Fruit fly (Drosophila melanogaster) whole organism, embryonic: Measurements from ENCODE around the gene Edg78E.

Experiments
- Abd-B ChIP-seq: fragments of 200-800 bp; sonication (Bioruptor generic); optimal IDR thresholded peaks from 2 replicates; lab custom pipeline; 2018; ENCODE audit warnings: missing biosample characterization, mild to moderate bottlenecking, missing genetic modification characterization, moderate library complexity
- CG10147 ChIP-seq: fragments of 200-800 bp; sonication (Bioruptor generic); optimal IDR thresholded peaks from 2 replicates; lab custom pipeline; 2019; ENCODE audit warnings: missing biosample characterization, mild to moderate bottlenecking, missing genetic modification characterization, moderate library complexity
- CG10267 ChIP-seq: fragments of 200-800 bp; sonication (Bioruptor generic); optimal IDR thresholded peaks from 2 replicates; lab custom pipeline; 2018; ENCODE audit warnings: missing biosample characterization, mild to moderate bottlenecking, missing genetic modification characterization, moderate library complexity
- CG11696 ChIP-seq: fragments of 200-800 bp; sonication (Bioruptor generic); IDR thresholded peaks from 2 replicates; pipeline ENCODE4 v1.3.6; 2022; ENCODE audit warnings: missing biosample characterization, missing genetic modification characterization
- CG13296 ChIP-seq: fragments of 200-800 bp; sonication (Bioruptor generic); optimal IDR thresholded peaks from 3 replicates; lab custom pipeline; 2018; ENCODE audit warnings: missing biosample characterization, mild to moderate bottlenecking, missing genetic modification characterization
- CG14710 ChIP-seq: fragments of 200-800 bp; sonication (Bioruptor generic); optimal IDR thresholded peaks from 3 replicates; lab custom pipeline; 2019; ENCODE audit warnings: missing biosample characterization, mild to moderate bottlenecking, missing genetic modification characterization, moderate library complexity
- CG14965 ChIP-seq: fragments of 200-800 bp; sonication (Bioruptor generic); optimal IDR thresholded peaks from 2 replicates; lab custom pipeline; 2016; ENCODE audit warnings: missing biosample characterization, missing genetic modification characterization, borderline replicate concordance
- CG15601 ChIP-seq: fragments of 200-800 bp; sonication (Bioruptor generic); optimal IDR thresholded peaks from 3 replicates; lab custom pipeline; 2019; ENCODE audit warnings: missing biosample characterization, mild to moderate bottlenecking, missing genetic modification characterization, moderate library complexity
- CG16779 ChIP-seq: fragments of 200-800 bp; sonication (Bioruptor generic); IDR thresholded peaks from 2 replicates; pipeline ENCODE4 v1.3.6; 2022; ENCODE audit warnings: missing biosample characterization, missing genetic modification characterization
- CG18262 ChIP-seq: fragments of 200-800 bp; optimal IDR thresholded peaks from 3 replicates; lab custom pipeline; 2019; ENCODE audit warnings: missing biosample characterization, mild to moderate bottlenecking, missing genetic modification characterization, moderate library complexity
- CG18599 ChIP-seq: fragments of 200-800 bp; sonication (Bioruptor generic); optimal IDR thresholded peaks from 3 replicates; lab custom pipeline; 2017; ENCODE audit warnings: missing biosample characterization, missing genetic modification characterization, mild to moderate bottlenecking, moderate library complexity, missing genetic modification reagents
- CG30403 ChIP-seq: fragments of 200-800 bp; sonication (Bioruptor generic); optimal IDR thresholded peaks from 3 replicates; lab custom pipeline; 2016; ENCODE audit warnings: missing biosample characterization, missing genetic modification characterization
- CG31441 ChIP-seq: fragments of 200-800 bp; sonication (Bioruptor generic); IDR thresholded peaks from 2 replicates; pipeline ENCODE4 v1.3.6; 2022; ENCODE audit warnings: missing biosample characterization, missing genetic modification characterization
- CG4730 ChIP-seq: fragments of 200-800 bp; sonication (Bioruptor generic); IDR thresholded peaks from 2 replicates; pipeline ENCODE4 v1.3.6; 2022; ENCODE audit warnings: missing biosample characterization, missing genetic modification characterization
- CG5180 ChIP-seq: fragments of 200-800 bp; sonication (Bioruptor generic); optimal IDR thresholded peaks from 3 replicates; lab custom pipeline; 2017; ENCODE audit warnings: missing biosample characterization, missing genetic modification characterization, mild to moderate bottlenecking, moderate library complexity, missing genetic modification reagents
- CG6813 ChIP-seq: fragments of 200-800 bp; sonication (Bioruptor generic); optimal IDR thresholded peaks from 2 replicates; lab custom pipeline; 2017; ENCODE audit warnings: missing biosample characterization, missing genetic modification characterization, mild to moderate bottlenecking, moderate library complexity, missing genetic modification reagents
- CG7928 ChIP-seq: fragments of 200-800 bp; sonication (Bioruptor generic); optimal IDR thresholded peaks from 2 replicates; lab custom pipeline; 2017; ENCODE audit warnings: missing biosample characterization, mild to moderate bottlenecking, missing genetic modification characterization
- CG8388 ChIP-seq: fragments of 200-800 bp; sonication (Bioruptor generic); optimal IDR thresholded peaks from 2 replicates; lab custom pipeline; 2019; ENCODE audit warnings: missing biosample characterization, mild to moderate bottlenecking, missing genetic modification characterization, moderate library complexity
- CG9609 ChIP-seq: fragments of 200-800 bp; sonication (Bioruptor generic); optimal IDR thresholded peaks from 3 replicates; lab custom pipeline; 2016; ENCODE audit warnings: missing biosample characterization, missing genetic modification characterization
- Deaf1 ChIP-seq: fragments of 200-800 bp; optimal IDR thresholded peaks from 3 replicates; lab custom pipeline; 2019; ENCODE audit warnings: missing biosample characterization, mild to moderate bottlenecking, missing genetic modification characterization, moderate library complexity
- Dek ChIP-seq: fragments of 200-800 bp; sonication (Bioruptor generic); optimal IDR thresholded peaks from 3 replicates; lab custom pipeline; 2019; ENCODE audit warnings: missing biosample characterization, mild to moderate bottlenecking, missing genetic modification characterization, moderate library complexity
- Elba2 ChIP-seq: fragments of 200-800 bp; sonication (Bioruptor generic); optimal IDR thresholded peaks from 3 replicates; lab custom pipeline; 2016; ENCODE audit warnings: missing biosample characterization, missing genetic modification characterization
- Gug ChIP-seq: fragments of 200-800 bp; sonication (Bioruptor generic); IDR thresholded peaks from 4 replicates; pipeline ENCODE4 v1.3.6; 2022; ENCODE audit warnings: missing biosample characterization, missing genetic modification characterization
- H15 ChIP-seq: fragments of 200-800 bp; sonication (Bioruptor generic); IDR thresholded peaks from 3 replicates; pipeline ENCODE4 v1.3.6; 2022; ENCODE audit warnings: missing biosample characterization, missing genetic modification characterization
- Hsf ChIP-seq: fragments of 200-800 bp; sonication (Bioruptor generic); optimal IDR thresholded peaks from 3 replicates; lab custom pipeline; 2016; ENCODE audit warnings: missing biosample characterization, missing genetic modification characterization
- Rfx ChIP-seq: fragments of 200-800 bp; sonication (Bioruptor generic); IDR thresholded peaks from 2 replicates; pipeline ENCODE4 v1.3.6; 2022; ENCODE audit warnings: missing biosample characterization, missing genetic modification characterization
- ara ChIP-seq: fragments of 200-800 bp; sonication (Bioruptor generic); IDR thresholded peaks from 2 replicates; pipeline ENCODE4 v1.3.6; 2022; ENCODE audit warnings: missing biosample characterization, missing genetic modification characterization
- br ChIP-seq: fragments of >200 bp; optimal IDR thresholded peaks from 2 replicates; lab custom pipeline; 2017
- danr ChIP-seq: fragments of 200-800 bp; sonication (Bioruptor generic); IDR thresholded peaks from 2 replicates; pipeline ENCODE4 v1.3.6; 2022; ENCODE audit warnings: missing biosample characterization, missing genetic modification characterization
- ems ChIP-seq: fragments of 200-800 bp; sonication (Bioruptor generic); optimal IDR thresholded peaks from 3 replicates; lab custom pipeline; 2016; ENCODE audit warnings: missing biosample characterization, missing genetic modification characterization
- esg ChIP-seq: fragments of 200-800 bp; sonication (Bioruptor generic); conservative IDR thresholded peaks from 2 replicates; pipeline ENCODE4 v1.3.6; 2022; ENCODE audit warnings: missing biosample characterization, missing genetic modification characterization
- gce ChIP-seq: fragments of 200-800 bp; sonication (Bioruptor generic); IDR thresholded peaks from 3 replicates; pipeline ENCODE4 v1.3.6; 2022; ENCODE audit warnings: missing biosample characterization, missing genetic modification characterization
- grn ChIP-seq: fragments of 200-800 bp; sonication (Bioruptor generic); optimal IDR thresholded peaks from 3 replicates; lab custom pipeline; 2017; ENCODE audit warnings: missing biosample characterization, missing genetic modification characterization
- gsb ChIP-seq: fragments of 200-800 bp; sonication (Bioruptor generic); IDR thresholded peaks from 2 replicates; pipeline ENCODE4 v1.3.6; 2022; ENCODE audit warnings: missing biosample characterization, missing genetic modification characterization
- her ChIP-seq: fragments of 200-800 bp; sonication (Bioruptor generic); optimal IDR thresholded peaks from 2 replicates; lab custom pipeline; 2016; ENCODE audit warnings: missing biosample characterization, missing genetic modification characterization
- jing ChIP-seq: fragments of 200-800 bp; sonication (Bioruptor generic); optimal IDR thresholded peaks from 2 replicates; lab custom pipeline; 2018; ENCODE audit warnings: missing biosample characterization, mild to moderate bottlenecking, missing genetic modification characterization
- kah ChIP-seq: fragments of 200-800 bp; sonication (Bioruptor generic); optimal IDR thresholded peaks from 2 replicates; lab custom pipeline; 2018; ENCODE audit warnings: missing biosample characterization, mild to moderate bottlenecking, missing genetic modification characterization
- lab ChIP-seq: fragments of 200-800 bp; sonication (Bioruptor generic); optimal IDR thresholded peaks from 3 replicates; lab custom pipeline; 2017; ENCODE audit warnings: missing biosample characterization, missing genetic modification characterization, mild to moderate bottlenecking, moderate library complexity, missing genetic modification reagents
- otp ChIP-seq: fragments of 200-800 bp; sonication (Bioruptor generic); IDR thresholded peaks from 3 replicates; pipeline ENCODE4, ENCODE4 v1.3.6; 2022; ENCODE audit warnings: missing biosample characterization, missing genetic modification characterization
- p53 ChIP-seq: fragments of 200-800 bp; sonication (Bioruptor generic); optimal IDR thresholded peaks from 2 replicates; lab custom pipeline; 2016; ENCODE audit warnings: missing biosample characterization, missing genetic modification characterization
- pzg ChIP-seq: fragments of 200-800 bp; sonication (Bioruptor generic); optimal IDR thresholded peaks from 3 replicates; lab custom pipeline; 2018; ENCODE audit warnings: missing biosample characterization, mild to moderate bottlenecking, missing genetic modification characterization, moderate library complexity
- sc ChIP-seq, 3 experiments: fragments of >200 bp in 2 of 3; fragments of 200-800 bp in 1 of 3; sonication (Bioruptor generic) in 1 of 3; optimal IDR thresholded peaks; 2 replicates in 2 of 3; 3 replicates in 1 of 3; lab custom pipeline; 2017; ENCODE audit warnings: mild to moderate bottlenecking in 1 of 3, missing biosample characterization in 1 of 3, missing genetic modification characterization in 1 of 3, missing genetic modification reagents in 1 of 3
- schlank ChIP-seq: fragments of 200-800 bp; sonication (Bioruptor generic); optimal IDR thresholded peaks from 2 replicates; lab custom pipeline; 2018; ENCODE audit warnings: missing biosample characterization, mild to moderate bottlenecking, missing genetic modification characterization
- sens ChIP-seq: fragments of 200-800 bp; sonication (Bioruptor generic); peaks from one replicate; lab custom pipeline; 2016; ENCODE audit warnings: missing biosample characterization, missing genetic modification characterization
- seq ChIP-seq: fragments of 200-800 bp; sonication (Bioruptor generic); IDR thresholded peaks from 2 replicates; pipeline ENCODE4 v1.3.6; 2022; ENCODE audit warnings: missing biosample characterization, missing genetic modification characterization
- so ChIP-seq: fragments of 200-800 bp; sonication (Bioruptor generic); IDR thresholded peaks from 3 replicates; pipeline ENCODE4 v1.3.6; 2022; ENCODE audit warnings: missing biosample characterization, missing genetic modification characterization
- toy ChIP-seq: fragments of 200-800 bp; sonication (Bioruptor generic); IDR thresholded peaks from 2 replicates; pipeline ENCODE4 v1.3.6; 2022; ENCODE audit warnings: missing biosample characterization, missing genetic modification characterization
- wek ChIP-seq: fragments of 200-800 bp; sonication (Bioruptor generic); optimal IDR thresholded peaks from 3 replicates; lab custom pipeline; 2018; ENCODE audit warnings: missing biosample characterization, mild to moderate bottlenecking, missing genetic modification characterization, moderate library complexity
- z ChIP-seq: fragments of 200-800 bp; sonication (Bioruptor generic); IDR thresholded peaks from 3 replicates; pipeline ENCODE4 v1.3.6; 2022; ENCODE audit warnings: missing biosample characterization, missing genetic modification characterization
- zen ChIP-seq: fragments of 200-800 bp; sonication (Bioruptor generic); optimal IDR thresholded peaks from 3 replicates; lab custom pipeline; 2018; ENCODE audit warnings: missing biosample characterization, mild to moderate bottlenecking, missing genetic modification characterization, moderate library complexity

The Edg78E gene

dm6 chr3L:21279876-21280566 lies 17.6 kb downstream of the Edg78E start, which contains the start of gene AcCoAS (continued):
- TF ChIP-seq CG14710 (tag; lab: Kevin White, UChicago) (no peak), CG9609 (GFP tag; lab: Kevin White, UChicago) (no peak), grn (GFP tag; lab: Kevin White, UChicago) (peak; percentile 91), danr (GFP tag; lab: Robert Waterston, UW) (no peak), CG5180 (GFP tag; lab: Kevin White, UChicago) (no peak), CG10147 (GFP tag; lab: Kevin White, UChicago) (peak; percentile 22), Dek (peak; percentile 10), gce (GFP tag; lab: Robert Waterston, UW) (no peak), CG31441 (GFP tag; lab: Robert Waterston, UW) (no peak), zen (tag; lab: Kevin White, UChicago) (no peak), gsb (GFP tag; lab: Robert Waterston, UW) (no peak), kah (GFP tag; lab: Kevin White, UChicago) (no peak), CG4730 (GFP tag; lab: Robert Waterston, UW) (no peak), p53 (GFP tag; lab: Kevin White, UChicago) (no peak), CG14965 (GFP tag; lab: Kevin White, UChicago) (no peak), CG15601 (tag; lab: Kevin White, UChicago) (no peak), her (GFP tag; lab: Kevin White, UChicago) (peak; percentile 36), z (peak; percentile 88), so (no peak), Rfx (peak; percentile 76), br (lab: Kevin White, UChicago) (no peak), toy (no peak), H15 (no peak), pzg (peak; percentile 33), otp (GFP tag; lab: Robert Waterston, UW) (no peak; the same call in 2 of the 3 replicates), esg (GFP tag; lab: Robert Waterston, UW) (no peak), sens (GFP tag; lab: Kevin White, UChicago) (peak; percentile 84), CG16779 (GFP tag; lab: Robert Waterston, UW) (0 out of 2 replicates have a peak, but pooled peaks have one; percentile 44), Deaf1 (tag; lab: Kevin White, UChicago) (peak; percentile 92), CG18599 (GFP tag; lab: Kevin White, UChicago) (peak; percentile 81), CG18262 (tag; lab: Kevin White, UChicago) (no peak), CG10267 (tag; lab: Kevin White, UChicago) (no peak), Hsf (GFP tag; lab: Kevin White, UChicago) (peak; percentile 26), schlank (tag; lab: Kevin White, UChicago) (peak; percentile 44), sc (optimal IDR thresholded peaks at IDR 0.05; lab: Kevin White, UChicago) (no peak), sc (GFP tag; optimal IDR thresholded peaks at IDR 0.05; lab: Kevin White, UChicago) (no peak), jing (GFP tag; lab: Kevin White, UChicago) (no peak), Elba2 (no peak), ems (GFP tag; lab: Kevin White, UChicago) (peak; percentile 9), CG30403 (peak; percentile 22), CG7928 (no peak), CG8388 (GFP tag; lab: Kevin White, UChicago) (no peak), wek (GFP tag; lab: Kevin White, UChicago) (no peak), seq (GFP tag; lab: Robert Waterston, UW) (no peak), lab (GFP tag; lab: Kevin White, UChicago) (peak; percentile 78), Gug (GFP tag; lab: Robert Waterston, UW) (no peak), ara (no peak), Abd-B (GFP tag; lab: Kevin White, UChicago) (no peak), CG11696 (GFP tag; lab: Robert Waterston, UW) (no peak), CG6813 (GFP tag; lab: Kevin White, UChicago) (peak; percentile 9), CG13296 (GFP tag; lab: Kevin White, UChicago) (peak; percentile 71)
